Fruit fly (Drosophila melanogaster): ENCODE measurements around the gene CG42819.

DNA sequence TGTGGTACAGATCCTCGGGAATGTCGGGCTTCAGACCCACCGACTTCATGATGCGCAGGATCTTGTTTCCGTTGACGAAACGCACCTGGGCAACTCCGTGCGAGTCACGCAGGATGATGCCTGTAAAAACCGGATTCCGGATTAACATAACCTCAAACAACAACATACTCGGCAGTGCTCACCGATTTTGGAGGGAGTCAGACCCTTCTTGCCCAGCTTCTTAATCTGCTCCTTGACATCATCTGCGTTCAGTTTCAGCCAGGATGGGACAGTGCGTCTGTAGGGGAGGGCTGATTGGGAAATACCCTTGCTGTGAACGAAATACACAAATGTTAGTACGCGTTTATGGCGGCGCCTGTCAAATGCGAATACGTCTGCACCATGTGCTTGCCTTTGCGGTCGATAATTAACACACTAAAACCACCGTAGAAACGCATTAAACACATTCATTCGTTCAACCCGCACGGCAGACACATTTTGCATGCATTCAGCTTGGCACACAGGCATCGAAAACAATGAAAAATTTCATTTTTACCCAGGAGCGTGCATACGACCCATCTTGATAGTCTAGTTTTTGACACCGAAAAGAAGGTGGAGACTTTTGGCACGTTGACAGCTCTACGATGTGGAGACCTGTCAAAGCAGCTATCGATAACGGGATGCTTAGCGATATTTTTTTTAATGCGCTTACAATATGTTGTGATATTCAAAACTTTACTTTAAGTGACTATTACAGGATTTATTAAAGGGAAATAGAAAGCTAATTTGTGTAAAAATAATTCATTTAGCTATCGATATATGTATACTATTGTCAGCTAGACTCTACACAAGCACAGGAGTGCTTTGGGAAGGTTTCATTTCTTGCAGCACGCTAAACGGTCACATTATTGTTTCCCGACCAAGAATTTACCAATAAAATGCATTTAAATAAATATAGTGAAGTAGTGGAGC lies 24.9 kb downstream of the CG42819 start, which contains the start of the genes RpS13 and CSN8:
- no peak for TF ChIP-seq usp (GFP tag; optimal IDR thresholded peaks at IDR 0.05)
- TF ChIP-seq psq (optimal IDR thresholded peaks at IDR 0.05), result no peak
- no peak for TF ChIP-seq pan (optimal IDR thresholded peaks at IDR 0.05)
- TF ChIP-seq EcR (GFP tag; optimal IDR thresholded peaks at IDR 0.05), result no peak
- TF ChIP-seq CG8478 (optimal IDR thresholded peaks at IDR 0.05), result no peak
